Fruit fly (Drosophila melanogaster) S2 (cell line): ENCODE data around the gene CG13312.

Experiments used
- CG8478 ChIP-seq: fragments of >200 bp; optimal IDR thresholded peaks from 2 replicates; lab custom pipeline; 2018
- CTCF ChIP-seq, 2 experiments: fragments of >200 bp; optimal IDR thresholded peaks; 2 replicates each; lab custom pipeline; 2018

DNA sequence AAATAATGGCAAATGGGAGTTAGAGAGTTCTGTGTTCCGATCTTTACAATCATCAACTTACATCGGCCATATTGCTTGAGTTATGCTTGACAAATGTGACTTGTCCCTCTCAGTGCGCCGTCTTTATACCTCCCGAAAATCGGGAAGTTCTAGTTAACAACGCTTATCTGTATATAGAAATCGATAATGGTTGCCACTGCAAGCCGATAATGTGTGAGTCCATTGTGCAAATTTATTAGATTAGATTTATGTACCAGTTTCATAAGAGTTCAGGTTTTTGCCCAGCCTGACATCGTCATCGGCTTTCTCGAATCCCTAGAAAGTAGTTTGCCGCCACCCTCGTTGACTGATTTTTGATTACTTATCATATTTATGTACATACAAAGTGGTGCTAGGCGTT lies 18.6 kb downstream of the CG13312 start, which contains the start of gene Acbp5:
- TF ChIP-seq CG8478 (lab: Kevin White, UChicago) (no peak), CTCF (optimal IDR thresholded peaks at IDR 0.05; lab: Kevin White, UChicago) (no peak)
